Worm (Caenorhabditis elegans): ENCODE measurements around the gene dmsr-12.

dmsr-12 gene

DNA sequence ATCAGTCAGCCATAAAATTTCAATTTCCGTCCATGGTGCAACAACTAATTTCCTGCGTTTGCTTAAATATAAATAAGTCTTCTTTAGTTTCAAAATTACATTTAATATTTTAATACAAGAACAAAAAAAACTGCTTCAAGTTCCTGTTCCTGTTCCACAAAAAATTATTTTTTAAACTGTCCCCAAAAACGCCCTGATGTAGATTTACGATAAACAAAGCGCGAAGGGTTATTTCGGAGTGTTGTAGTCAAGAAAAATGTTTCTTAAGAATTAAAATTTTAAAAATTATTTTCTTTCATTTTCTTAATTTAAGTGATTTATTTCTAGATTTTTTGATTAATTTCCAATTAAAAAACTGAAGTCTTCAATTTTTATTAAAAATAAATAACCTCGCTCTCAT is 32.4 kb upstream of the dmsr-12 start, which contains the start of gene T15B7.15 (continued):
- TF ChIP-seq xbp-1 (tag; optimal IDR thresholded peaks at IDR 0.05) (peak; percentile 20), dsc-1 (tag; optimal IDR thresholded peaks at IDR 0.05) (peak; percentile 21), C16A3.4 (tag; optimal IDR thresholded peaks at IDR 0.05) (peak; percentile 31), nhr-47 (tag; optimal IDR thresholded peaks at IDR 0.05) (peak; percentile 53), nhr-19 (GFP tag; conservative IDR thresholded peaks at IDR 0.05) (peak; percentile 44), rnt-1 (tag; optimal IDR thresholded peaks at IDR 0.05) (peak; percentile 30), ceh-90 (tag; optimal IDR thresholded peaks at IDR 0.05) (no peak), hpl-2 (GFP tag; optimal IDR thresholded peaks at IDR 0.05) (no peak), lin-39 (tag; optimal IDR thresholded peaks at IDR 0.05) (peak; percentile 21), Y116A8C.19 (tag; optimal IDR thresholded peaks at IDR 0.05; ENCODE audit: borderline replicate concordance) (no peak), pqm-1 (tag; optimal IDR thresholded peaks at IDR 0.05) (no peak), lsy-2 (tag; optimal IDR thresholded peaks at IDR 0.05) (peak; percentile 25 to 71), lin-15B (tag; optimal IDR thresholded peaks at IDR 0.05) (peak; percentile 51), nhr-85 (tag) (peak; percentile 53), aly-2 (tag; optimal IDR thresholded peaks at IDR 0.05) (no peak), irx-1 (tag; optimal IDR thresholded peaks at IDR 0.05) (peak; percentile 20), sptf-1 (tag; optimal IDR thresholded peaks at IDR 0.05) (no peak), swsn-7 (tag; optimal IDR thresholded peaks at IDR 0.05) (peak; percentile 36), elt-3 (tag; optimal IDR thresholded peaks at IDR 0.05) (peak in 1 of 6 experiments; percentile 1), elt-2 (tag; optimal IDR thresholded peaks at IDR 0.05) (no peak), egl-27 (tag; optimal IDR thresholded peaks at IDR 0.05) (no peak), unc-62 (GFP tag; optimal IDR thresholded peaks at IDR 0.05) (no peak), ceh-8 (GFP tag; optimal IDR thresholded peaks at IDR 0.05) (no peak), nhr-20 (tag; optimal IDR thresholded peaks at IDR 0.05) (peak; percentile 21), nhr-71 (tag; optimal IDR thresholded peaks at IDR 0.05) (peak; percentile 50)

DNA sequence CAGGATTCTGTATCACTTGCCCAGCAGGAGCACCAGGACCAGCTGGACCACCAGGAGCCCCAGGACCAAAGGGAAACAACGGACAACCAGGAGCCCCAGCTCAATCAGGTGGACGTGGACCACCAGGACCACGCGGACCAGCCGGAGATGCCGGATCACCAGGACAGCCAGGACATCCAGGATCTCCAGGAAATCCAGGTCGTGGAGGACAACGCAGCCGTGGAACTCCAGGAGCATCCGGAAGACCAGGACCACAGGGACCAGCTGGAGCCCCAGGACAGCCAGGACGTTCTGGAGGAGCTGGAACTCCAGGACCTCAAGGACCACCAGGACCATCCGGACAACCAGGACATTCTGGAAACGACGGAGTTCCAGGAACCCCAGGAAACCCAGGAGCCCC is 29.8 kb upstream of the dmsr-12 start:
- TF ChIP-seq C34B4.2 (tag; optimal IDR thresholded peaks at IDR 0.05) (no peak), ama-1 (optimal IDR thresholded peaks at IDR 0.05) (no peak), egl-27 (tag; optimal IDR thresholded peaks at IDR 0.05) (no peak), F16B12.6 (tag; optimal IDR thresholded peaks at IDR 0.05) (no peak), ceh-88 (GFP tag; IDR thresholded peaks at IDR 0.05) (no peak), snpc-4 (tag; optimal IDR thresholded peaks at IDR 0.05) (no peak), ets-5 (GFP tag; IDR thresholded peaks at IDR 0.05) (no peak), efl-3 (GFP tag; optimal IDR thresholded peaks at IDR 0.05) (no peak), vab-15 (tag; optimal IDR thresholded peaks at IDR 0.05) (no peak), swsn-7 (tag; optimal IDR thresholded peaks at IDR 0.05) (no peak), pax-3 (tag; optimal IDR thresholded peaks at IDR 0.05) (no peak), aha-1 (tag; optimal IDR thresholded peaks at IDR 0.05) (no peak), lsy-2 (tag; optimal IDR thresholded peaks at IDR 0.05) (no peak), sup-37 (GFP tag; optimal IDR thresholded peaks at IDR 0.05) (no peak), lin-13 (GFP tag; optimal IDR thresholded peaks at IDR 0.05) (no peak), fos-1 (tag; optimal IDR thresholded peaks at IDR 0.05) (no peak), sptf-1 (tag; optimal IDR thresholded peaks at IDR 0.05) (no peak), lin-14 (GFP tag; optimal IDR thresholded peaks at IDR 0.05) (no peak)

DNA sequence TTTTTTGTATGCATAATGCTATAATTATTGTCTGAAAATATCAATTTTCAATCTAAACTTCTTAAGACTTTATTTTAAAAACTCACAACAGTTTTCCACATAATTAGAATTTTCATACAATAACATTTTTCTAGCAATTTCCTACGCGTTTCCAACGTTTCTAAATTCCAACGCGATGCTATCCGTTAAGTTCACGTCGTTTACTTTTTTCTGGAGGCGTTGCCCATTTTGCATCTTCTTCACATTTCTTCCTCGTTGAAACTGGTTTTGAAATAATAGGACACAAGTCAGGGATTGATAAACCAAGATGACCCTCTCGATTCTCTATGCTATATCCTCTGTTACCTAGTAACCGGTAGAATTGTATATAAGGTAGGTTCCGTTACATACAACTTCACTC is 29.0 kb upstream of the dmsr-12 start, which contains the start of the genes T15B7.14 and col-143:
TSS of gene T15B7.14 (minus strand) at position 101 of the 400 bp plus-strand sequence.
TSS of gene col-143 (plus strand) at position 394 of the 400 bp plus-strand sequence.
- no peak for TF ChIP-seq nhr-90 (tag; optimal IDR thresholded peaks at IDR 0.05; ENCODE audit: poor library complexity)
- no peak for TF ChIP-seq fkh-10 (GFP tag; optimal IDR thresholded peaks at IDR 0.05)
- TF ChIP-seq efl-1 (optimal IDR thresholded peaks at IDR 0.05), result no peak
- peak in 1 of 2 experiments; percentile 46 for TF ChIP-seq efl-1 (GFP tag; optimal IDR thresholded peaks at IDR 0.05 in 1 of 2)
- TF ChIP-seq pax-3 (tag; optimal IDR thresholded peaks at IDR 0.05), result no peak
